Fruit fly (Drosophila melanogaster) whole organism, embryonic: Measurements from ENCODE around the gene Pex7.

Source experiments
- Asciz ChIP-seq: fragments of 200-800 bp; sonication (Bioruptor generic); optimal IDR thresholded peaks from 2 replicates; lab custom pipeline; 2017; ENCODE audit warnings: missing biosample characterization, mild to moderate bottlenecking, missing genetic modification characterization, missing genetic modification reagents
- Atf-2 ChIP-seq: fragments of 200-800 bp; sonication (Bioruptor generic); optimal IDR thresholded peaks from 2 replicates; lab custom pipeline; 2016; ENCODE audit warnings: missing biosample characterization, missing genetic modification characterization
- B-H1 ChIP-seq: fragments of 200-800 bp; sonication (Bioruptor generic); IDR thresholded peaks from 3 replicates; pipeline ENCODE4 v1.3.6; 2022; ENCODE audit warnings: missing biosample characterization, missing genetic modification characterization
- B-H2 ChIP-seq: fragments of 200-800 bp; sonication (Bioruptor generic); optimal IDR thresholded peaks from 2 replicates; lab custom pipeline; 2018; ENCODE audit warnings: missing biosample characterization, mild to moderate bottlenecking, missing genetic modification characterization
- Bdp1 ChIP-seq: fragments of 200-800 bp; sonication (Bioruptor generic); optimal IDR thresholded peaks from 3 replicates; lab custom pipeline; 2016; ENCODE audit warnings: missing biosample characterization, missing genetic modification characterization
- CG10431 ChIP-seq: fragments of 200-800 bp; sonication (Bioruptor generic); optimal IDR thresholded peaks from 3 replicates; lab custom pipeline; 2018; ENCODE audit warnings: missing biosample characterization, mild to moderate bottlenecking, missing genetic modification characterization
- CG12071 ChIP-seq: fragments of 200-800 bp; sonication (Bioruptor generic); optimal IDR thresholded peaks from 3 replicates; lab custom pipeline; 2018; ENCODE audit warnings: missing biosample characterization, mild to moderate bottlenecking, missing genetic modification characterization
- CG13775 ChIP-seq: fragments of 200-800 bp; sonication (Bioruptor generic); optimal IDR thresholded peaks from 3 replicates; lab custom pipeline; 2017; ENCODE audit warnings: missing biosample characterization, mild to moderate bottlenecking, missing genetic modification characterization
- CG13894 ChIP-seq: fragments of 200-800 bp; sonication (Bioruptor generic); optimal IDR thresholded peaks from 3 replicates; lab custom pipeline; 2018; ENCODE audit warnings: missing biosample characterization, mild to moderate bottlenecking, missing genetic modification characterization, moderate library complexity
- CG15073 ChIP-seq: fragments of 200-800 bp; sonication (Bioruptor generic); optimal IDR thresholded peaks from 2 replicates; lab custom pipeline; 2016; ENCODE audit warnings: missing biosample characterization, missing genetic modification characterization
- CG1529 ChIP-seq: fragments of 200-800 bp; sonication (Bioruptor generic); optimal IDR thresholded peaks from 3 replicates; lab custom pipeline; 2018; ENCODE audit warnings: missing biosample characterization, missing genetic modification characterization
- CG18599 ChIP-seq: fragments of 200-800 bp; sonication (Bioruptor generic); optimal IDR thresholded peaks from 3 replicates; lab custom pipeline; 2017; ENCODE audit warnings: missing biosample characterization, missing genetic modification characterization, mild to moderate bottlenecking, moderate library complexity, missing genetic modification reagents
- CG31224 ChIP-seq: fragments of 200-800 bp; sonication (Bioruptor generic); IDR thresholded peaks from 2 replicates; pipeline ENCODE4 v1.3.6; 2022; ENCODE audit warnings: missing biosample characterization, missing genetic modification characterization
- CG4328 ChIP-seq: fragments of 200-800 bp; sonication (Bioruptor generic); optimal IDR thresholded peaks from 3 replicates; lab custom pipeline; 2017; ENCODE audit warnings: missing biosample characterization, missing genetic modification reagents, missing genetic modification characterization
- CG43689 ChIP-seq: fragments of 200-800 bp; sonication (Bioruptor generic); IDR thresholded peaks from 2 replicates; pipeline ENCODE4 v1.3.6; 2022; ENCODE audit warnings: missing biosample characterization, missing genetic modification characterization
- CG5245 ChIP-seq: fragments of 200-800 bp; sonication (Bioruptor generic); optimal IDR thresholded peaks from 3 replicates; lab custom pipeline; 2016; ENCODE audit warnings: missing biosample characterization, missing genetic modification characterization
- CG5953 ChIP-seq: fragments of 200-800 bp; sonication (Bioruptor generic); IDR thresholded peaks from 2 replicates; pipeline ENCODE4 v1.3.6; 2022; ENCODE audit warnings: missing biosample characterization, missing genetic modification characterization
- CG6272 ChIP-seq: fragments of 200-800 bp; sonication (Bioruptor generic); IDR thresholded peaks from 2 replicates; pipeline ENCODE4 v1.3.6; 2022; ENCODE audit warnings: missing biosample characterization, missing genetic modification characterization
- CG6683 ChIP-seq: fragments of 200-800 bp; sonication (Bioruptor generic); optimal IDR thresholded peaks from 2 replicates; lab custom pipeline; 2017; ENCODE audit warnings: missing biosample characterization, mild to moderate bottlenecking, missing genetic modification characterization, missing genetic modification reagents
- CG7928 ChIP-seq: fragments of 200-800 bp; sonication (Bioruptor generic); optimal IDR thresholded peaks from 2 replicates; lab custom pipeline; 2017; ENCODE audit warnings: missing biosample characterization, mild to moderate bottlenecking, missing genetic modification characterization
- CG8290 ChIP-seq, 3 experiments: fragments of 200-800 bp; sonication (Bioruptor generic); optimal IDR thresholded peaks; 2 replicates each; lab custom pipeline; 2016 to 2019; ENCODE audit warnings: missing biosample characterization in 3 of 3, missing genetic modification characterization in 3 of 3, mild to moderate bottlenecking in 2 of 3, moderate library complexity in 1 of 3
- Chrac-16 ChIP-seq: fragments of 200-800 bp; sonication (Bioruptor generic); optimal IDR thresholded peaks from 3 replicates; lab custom pipeline; 2016; ENCODE audit warnings: missing biosample characterization, missing genetic modification characterization
- Lhr ChIP-seq: fragments of 200-800 bp; sonication (Bioruptor generic); optimal IDR thresholded peaks from 3 replicates; lab custom pipeline; 2017; ENCODE audit warnings: mild to moderate bottlenecking, missing biosample characterization, missing genetic modification reagents, missing genetic modification characterization
- MTF-1 ChIP-seq: fragments of 200-800 bp; sonication (Bioruptor generic); optimal IDR thresholded peaks from 2 replicates; lab custom pipeline; 2018; ENCODE audit warnings: missing biosample characterization, mild to moderate bottlenecking, missing genetic modification characterization, borderline replicate concordance
- Sin3A ChIP-seq: fragments of >200 bp; optimal IDR thresholded peaks from 2 replicates; lab custom pipeline; 2018
- TFAM ChIP-seq: fragments of 200-800 bp; sonication (Bioruptor generic); optimal IDR thresholded peaks from 2 replicates; lab custom pipeline; 2017; ENCODE audit warnings: missing biosample characterization, missing genetic modification characterization, inconsistent platforms
- Vsx1 ChIP-seq: fragments of 200-800 bp; sonication (Bioruptor generic); optimal IDR thresholded peaks from 2 replicates; lab custom pipeline; 2017; ENCODE audit warnings: missing biosample characterization, mild to moderate bottlenecking, missing genetic modification characterization, missing genetic modification reagents
- ase ChIP-seq: fragments of 200-800 bp; sonication (Bioruptor generic); IDR thresholded peaks from 3 replicates; pipeline ENCODE4 v1.3.6; 2022; ENCODE audit warnings: missing biosample characterization, missing genetic modification characterization
- bbx ChIP-seq: fragments of 200-800 bp; sonication (Bioruptor generic); IDR thresholded peaks from 2 replicates; pipeline ENCODE4 v1.3.6; 2022; ENCODE audit warnings: missing biosample characterization, missing genetic modification characterization; ENCODE audit not compliant: partially characterized antibody
- chinmo ChIP-seq: fragments of 200-800 bp; sonication (Bioruptor generic); IDR thresholded peaks from 4 replicates; pipeline ENCODE4 v1.3.6; 2022; ENCODE audit warnings: missing biosample characterization, missing genetic modification characterization; ENCODE audit not compliant: partially characterized antibody
- dimm ChIP-seq: fragments of 200-800 bp; sonication (Bioruptor generic); IDR thresholded peaks from 2 replicates; pipeline ENCODE4 v1.3.6; 2022; ENCODE audit warnings: missing biosample characterization, missing genetic modification characterization
- dmrt11E ChIP-seq: fragments of 200-800 bp; sonication (Bioruptor generic); optimal IDR thresholded peaks from 3 replicates; lab custom pipeline; 2018; ENCODE audit warnings: missing biosample characterization, mild to moderate bottlenecking, missing genetic modification characterization, moderate library complexity
- emc ChIP-seq: fragments of 200-800 bp; sonication (Bioruptor generic); optimal IDR thresholded peaks from 2 replicates; lab custom pipeline; 2016; ENCODE audit warnings: missing biosample characterization, missing genetic modification characterization
- gfzf ChIP-seq: fragments of 200-800 bp; sonication (Bioruptor generic); optimal IDR thresholded peaks from 2 replicates; lab custom pipeline; 2016; ENCODE audit warnings: missing biosample characterization, mild to moderate bottlenecking, missing genetic modification characterization, moderate library complexity
- gsb-n ChIP-seq: fragments of 200-800 bp; sonication (Bioruptor generic); optimal IDR thresholded peaks from 3 replicates; lab custom pipeline; 2018; ENCODE audit warnings: missing biosample characterization, mild to moderate bottlenecking, missing genetic modification characterization
- her ChIP-seq: fragments of 200-800 bp; sonication (Bioruptor generic); optimal IDR thresholded peaks from 2 replicates; lab custom pipeline; 2016; ENCODE audit warnings: missing biosample characterization, missing genetic modification characterization
- kah ChIP-seq: fragments of 200-800 bp; sonication (Bioruptor generic); optimal IDR thresholded peaks from 2 replicates; lab custom pipeline; 2018; ENCODE audit warnings: missing biosample characterization, mild to moderate bottlenecking, missing genetic modification characterization
- klu ChIP-seq: fragments of 200-800 bp; sonication (Bioruptor generic); IDR thresholded peaks from 2 replicates; pipeline ENCODE4 v1.3.6; 2022; ENCODE audit warnings: missing biosample characterization, missing genetic modification characterization
- luna ChIP-seq: fragments of 200-800 bp; sonication (Bioruptor generic); optimal IDR thresholded peaks from 2 replicates; lab custom pipeline; 2016; ENCODE audit warnings: missing biosample characterization, missing genetic modification characterization
- p53 ChIP-seq: fragments of 200-800 bp; sonication (Bioruptor generic); optimal IDR thresholded peaks from 2 replicates; lab custom pipeline; 2016; ENCODE audit warnings: missing biosample characterization, missing genetic modification characterization
- sima ChIP-seq: fragments of 200-800 bp; sonication (Bioruptor generic); optimal IDR thresholded peaks from 2 replicates; lab custom pipeline; 2016; ENCODE audit warnings: missing biosample characterization, missing genetic modification characterization
- slou ChIP-seq: fragments of 200-800 bp; sonication (Bioruptor generic); optimal IDR thresholded peaks from 3 replicates; lab custom pipeline; 2016; ENCODE audit warnings: missing biosample characterization, missing genetic modification characterization
- ssp ChIP-seq: fragments of 200-800 bp; sonication (Bioruptor generic); IDR thresholded peaks from 2 replicates; pipeline ENCODE4 v1.3.6; 2022; ENCODE audit warnings: missing biosample characterization, missing genetic modification characterization
- unc-4 ChIP-seq: fragments of 200-800 bp; sonication (Bioruptor generic); IDR thresholded peaks from 2 replicates; pipeline ENCODE4 v1.3.6; 2022; ENCODE audit warnings: missing biosample characterization, missing genetic modification characterization; ENCODE audit not compliant: partially characterized antibody
- unpg ChIP-seq: fragments of 200-800 bp; sonication (Bioruptor generic); optimal IDR thresholded peaks from 3 replicates; lab custom pipeline; 2018; ENCODE audit warnings: missing biosample characterization, mild to moderate bottlenecking, missing genetic modification characterization, moderate library complexity
- vfl ChIP-seq: fragments of 200-800 bp; sonication (Bioruptor generic); optimal IDR thresholded peaks from 2 replicates; lab custom pipeline; 2016; ENCODE audit warnings: missing biosample characterization, missing genetic modification characterization
- vnd ChIP-seq: fragments of 200-800 bp; sonication (Bioruptor generic); IDR thresholded peaks from 3 replicates; pipeline ENCODE4 v1.3.6; 2022; ENCODE audit warnings: missing biosample characterization, missing genetic modification characterization; ENCODE audit not compliant: partially characterized antibody
- vvl ChIP-seq: fragments of 200-800 bp; sonication (Bioruptor generic); IDR thresholded peaks from 2 replicates; pipeline ENCODE4 v1.3.6; 2022; ENCODE audit warnings: missing biosample characterization, missing genetic modification characterization
- wek ChIP-seq: fragments of 200-800 bp; sonication (Bioruptor generic); optimal IDR thresholded peaks from 3 replicates; lab custom pipeline; 2018; ENCODE audit warnings: missing biosample characterization, mild to moderate bottlenecking, missing genetic modification characterization, moderate library complexity
- z ChIP-seq: fragments of 200-800 bp; sonication (Bioruptor generic); IDR thresholded peaks from 3 replicates; pipeline ENCODE4 v1.3.6; 2022; ENCODE audit warnings: missing biosample characterization, missing genetic modification characterization

The Pex7 gene

dm6 chr3L:8698493-8699166 lies 51.7 kb downstream of the Pex7 start (continued):
- TF ChIP-seq kah = no peak
- no peak for TF ChIP-seq p53
- TF ChIP-seq Bdp1 = no peak
- TF ChIP-seq CG13775 (GFP tag; lab: Kevin White, UChicago) = no peak
- no peak for TF ChIP-seq B-H2 (GFP tag; lab: Kevin White, UChicago)
- peak; percentile 74; the same call in 1 of the 4 replicates for TF ChIP-seq chinmo (GFP tag; lab: Robert Waterston, UW)
- TF ChIP-seq Asciz (GFP tag; lab: Kevin White, UChicago) = no peak
- TF ChIP-seq unpg (GFP tag; lab: Kevin White, UChicago) = no peak
- TF ChIP-seq ase = no peak
- TF ChIP-seq Atf-2 (GFP tag; lab: Kevin White, UChicago) = no peak
- TF ChIP-seq Sin3A (lab: Kevin White, UChicago) = no peak
- TF ChIP-seq B-H1 = no peak
- no peak for TF ChIP-seq CG5953
- no peak for TF ChIP-seq z
- peak; percentile 68 for TF ChIP-seq CG18599 (GFP tag; lab: Kevin White, UChicago)
- no peak for TF ChIP-seq her (GFP tag; lab: Kevin White, UChicago)
- TF ChIP-seq CG6272 (GFP tag; lab: Robert Waterston, UW) = no peak
- no peak for TF ChIP-seq CG43689 (GFP tag; lab: Robert Waterston, UW)
- TF ChIP-seq CG6683 = no peak
- no peak for TF ChIP-seq dmrt11E
- TF ChIP-seq CG8290 (GFP tag; optimal IDR thresholded peaks at IDR 0.05; lab: Kevin White, UChicago) = no peak
- peak in 1 of 2 experiments; percentile 20 for TF ChIP-seq CG8290 (tag; optimal IDR thresholded peaks at IDR 0.05; lab: Kevin White, UChicago)
- no peak for TF ChIP-seq CG7928
- TF ChIP-seq CG12071 (GFP tag; lab: Kevin White, UChicago) = no peak
- no peak for TF ChIP-seq TFAM (GFP tag; lab: Kevin White, UChicago)
- no peak for TF ChIP-seq Lhr (GFP tag; lab: Kevin White, UChicago)
- no peak for TF ChIP-seq CG1529 (GFP tag; lab: Kevin White, UChicago)
- no peak for TF ChIP-seq CG13894 (tag; lab: Kevin White, UChicago)
- TF ChIP-seq klu (GFP tag; lab: Robert Waterston, UW) = no peak
- TF ChIP-seq dimm = no peak
- peak; percentile 97 for TF ChIP-seq Vsx1 (GFP tag; lab: Kevin White, UChicago)
- TF ChIP-seq CG15073 = no peak
- TF ChIP-seq gsb-n (tag; lab: Kevin White, UChicago) = no peak
- no peak for TF ChIP-seq bbx (GFP tag; lab: Robert Waterston, UW)
- no peak for TF ChIP-seq emc (GFP tag; lab: Kevin White, UChicago)
- TF ChIP-seq CG10431 (GFP tag; lab: Kevin White, UChicago) = no peak
- no peak for TF ChIP-seq CG31224
- TF ChIP-seq slou = no peak
- TF ChIP-seq vnd (GFP tag; lab: Robert Waterston, UW) = peak; percentile 56; the same call in 2 of the 3 replicates
- no peak for TF ChIP-seq luna
- no peak for TF ChIP-seq CG5245 (GFP tag; lab: Kevin White, UChicago)
- no peak for TF ChIP-seq vfl (GFP tag; lab: Kevin White, UChicago)
- no peak for TF ChIP-seq wek (GFP tag; lab: Kevin White, UChicago)
- no peak for TF ChIP-seq vvl (GFP tag; lab: Robert Waterston, UW)
- no peak for TF ChIP-seq MTF-1 (GFP tag; lab: Kevin White, UChicago)
- TF ChIP-seq CG4328 (GFP tag; lab: Kevin White, UChicago) = no peak
- TF ChIP-seq ssp = no peak
- no peak for TF ChIP-seq sima (GFP tag; lab: Kevin White, UChicago)
- no peak for TF ChIP-seq Chrac-16 (GFP tag; lab: Kevin White, UChicago)
- no peak for TF ChIP-seq unc-4 (GFP tag; lab: Robert Waterston, UW)
- TF ChIP-seq gfzf (GFP tag; lab: Kevin White, UChicago) = no peak
